Worm (Caenorhabditis elegans) whole organism, early embryonic: ENCODE data around the gene C06G3.3.

ENCODE experiments used
- B0310.2 ChIP-seq: sonication (generic microtip); optimal IDR thresholded peaks from 2 replicates; lab custom pipeline; 2016; ENCODE audit warnings: mild to moderate bottlenecking, missing genetic modification characterization, missing compliant biosample characterization
- F13C5.2 ChIP-seq: sonication (generic microtip); optimal IDR thresholded peaks from 2 replicates; lab custom pipeline; 2017; ENCODE audit warnings: mild to moderate bottlenecking, missing genetic modification characterization, inconsistent platforms, missing compliant biosample characterization
- aly-1 ChIP-seq: sonication (generic microtip); optimal IDR thresholded peaks from 2 replicates; lab custom pipeline; 2016; ENCODE audit warnings: missing genetic modification characterization, missing compliant biosample characterization
- ama-1 ChIP-seq: fragments of 150-350 bp; optimal IDR thresholded peaks from 2 replicates; lab custom pipeline; 2014
- ceh-13 ChIP-seq: fragments of 200-800 bp; sonication (Bioruptor generic); optimal IDR thresholded peaks from 2 replicates; lab custom pipeline; 2018; ENCODE audit warnings: mild to moderate bottlenecking, missing genetic modification characterization, missing compliant biosample characterization
- ceh-36 ChIP-seq: sonication (generic microtip); optimal IDR thresholded peaks from 2 replicates; lab custom pipeline; 2016; ENCODE audit warnings: missing genetic modification characterization, inconsistent platforms, missing compliant biosample characterization
- ets-7 ChIP-seq: sonication (generic microtip); optimal IDR thresholded peaks from 2 replicates; lab custom pipeline; 2016; ENCODE audit warnings: missing genotype, missing genetic modification characterization, missing compliant biosample characterization
- flt-1 ChIP-seq: fragments of 200-800 bp; sonication (Bioruptor generic); IDR thresholded peaks from 2 replicates; pipeline ENCODE4 v1.3.6; 2022; ENCODE audit warnings: missing genetic modification characterization, missing compliant biosample characterization
- hmbx-1 ChIP-seq: sonication (generic microtip); optimal IDR thresholded peaks from 2 replicates; lab custom pipeline; 2016; ENCODE audit warnings: mild to moderate bottlenecking, missing genetic modification characterization, missing compliant biosample characterization
- hmg-4 ChIP-seq: fragments of 200-800 bp; sonication (Bioruptor generic); optimal IDR thresholded peaks from 2 replicates; lab custom pipeline; 2018; ENCODE audit warnings: mild to moderate bottlenecking, missing genetic modification characterization, missing compliant biosample characterization
- hnd-1 ChIP-seq: sonication (generic microtip); optimal IDR thresholded peaks from 2 replicates; lab custom pipeline; 2016; ENCODE audit warnings: missing genetic modification characterization, missing compliant biosample characterization
- pes-1 ChIP-seq: fragments of 200-800 bp; sonication (Bioruptor generic); IDR thresholded peaks from 2 replicates; pipeline ENCODE4 v1.3.6; 2022; ENCODE audit warnings: missing genetic modification reagents, missing genetic modification characterization, missing compliant biosample characterization
- scrt-1 ChIP-seq: fragments of 200-800 bp; sonication (Bioruptor generic); IDR thresholded peaks from 2 replicates; pipeline ENCODE4 v1.3.6; 2022; ENCODE audit warnings: missing genetic modification characterization, missing compliant biosample characterization
- sea-1 ChIP-seq: fragments of 200-800 bp; sonication (Bioruptor generic); conservative IDR thresholded peaks from 2 replicates; pipeline ENCODE4 v1.3.6; 2022; ENCODE audit warnings: missing genetic modification characterization, missing compliant biosample characterization
- tbx-11 ChIP-seq: fragments of 200-800 bp; sonication (Bioruptor generic); IDR thresholded peaks from 2 replicates; pipeline ENCODE4 v1.3.6; 2022; ENCODE audit warnings: missing genetic modification characterization, missing compliant biosample characterization
- tbx-37 ChIP-seq: fragments of 200-800 bp; sonication (Bioruptor generic); conservative IDR thresholded peaks from 2 replicates; pipeline ENCODE4 v1.3.6; 2022; ENCODE audit warnings: missing genetic modification reagents, missing genetic modification characterization, missing compliant biosample characterization
- tra-4 ChIP-seq: sonication (generic microtip); optimal IDR thresholded peaks from 2 replicates; lab custom pipeline; 2017; ENCODE audit warnings: missing genetic modification characterization, missing compliant biosample characterization

The C06G3.3 gene

ce11 chrIV:7032459-7032858 is 3.5 kb upstream of the C06G3.3 start, which contains the start of gene C06G3.8:
TSS of gene C06G3.8 (minus strand) at chrIV:7032559.
- no peak for TF ChIP-seq flt-1
- no peak for TF ChIP-seq F13C5.2 (tag; lab: Kevin White, UChicago)
- TF ChIP-seq aly-1, result no peak
- TF ChIP-seq hnd-1 (tag; lab: Kevin White, UChicago), result no peak
- no peak for TF ChIP-seq tbx-11 (GFP tag; lab: Robert Waterston, UW)
- no peak for TF ChIP-seq ama-1
- no peak for TF ChIP-seq hmg-4
- no peak for TF ChIP-seq ets-7 (tag; lab: Kevin White, UChicago)
- TF ChIP-seq ceh-36 (tag; lab: Kevin White, UChicago), result no peak
- TF ChIP-seq ceh-13 (GFP tag; lab: Kevin White, UChicago), result no peak
- no peak for TF ChIP-seq hmbx-1 (tag; lab: Kevin White, UChicago)
- TF ChIP-seq tbx-37 (GFP tag; lab: Robert Waterston, UW), result no peak
- no peak for TF ChIP-seq B0310.2 (tag; lab: Kevin White, UChicago)
- no peak for TF ChIP-seq scrt-1 (GFP tag; lab: Robert Waterston, UW)
- TF ChIP-seq pes-1 (GFP tag; lab: Robert Waterston, UW), result no peak
- TF ChIP-seq sea-1 (GFP tag; lab: Robert Waterston, UW), result no peak
- TF ChIP-seq tra-4 (tag; lab: Kevin White, UChicago), result no peak

- no peak for TF ChIP-seq pes-1 (GFP tag; lab: Robert Waterston, UW)
- no peak for TF ChIP-seq tbx-11 (GFP tag; lab: Robert Waterston, UW)
- no peak for TF ChIP-seq hmbx-1 (tag; lab: Kevin White, UChicago)
- TF ChIP-seq sea-1 (GFP tag; lab: Robert Waterston, UW), result no peak
- no peak for TF ChIP-seq flt-1
Observed at ce11 chrIV:7036790-7037189, 867 bp downstream of the C06G3.3 start, which contains the start of gene ufl-1. TSS of gene ufl-1 (minus strand) at chrIV:7036859.

ce11 chrIV:7039476-7040261 is 3.7 kb downstream of the C06G3.3 start, which contains the start of the genes cogc-2 and klp-18:
TSS of gene cogc-2 (minus strand) at chrIV:7039580.
TSS of gene klp-18 (plus strand) at chrIV:7040211.
- peak; percentile 38 for TF ChIP-seq aly-1
- peak; percentile 72 for TF ChIP-seq pes-1 (GFP tag; lab: Robert Waterston, UW)
- peak; percentile 89 for TF ChIP-seq F13C5.2 (tag; lab: Kevin White, UChicago)
- TF ChIP-seq tra-4 (tag; lab: Kevin White, UChicago), result no peak
- peak; percentile 23 for TF ChIP-seq ceh-36 (tag; lab: Kevin White, UChicago)
- TF ChIP-seq hmbx-1 (tag; lab: Kevin White, UChicago), result peak; percentile 7
- no peak for TF ChIP-seq B0310.2 (tag; lab: Kevin White, UChicago)
- TF ChIP-seq hmg-4, result peak; percentile 70
- TF ChIP-seq tbx-37 (GFP tag; lab: Robert Waterston, UW), result peak; percentile 56
- TF ChIP-seq hnd-1 (tag; lab: Kevin White, UChicago), result peak; percentile 26
- peak; percentile 50; the same call in 1 of the 2 replicates for TF ChIP-seq tbx-11 (GFP tag; lab: Robert Waterston, UW)
- TF ChIP-seq flt-1, result no peak; the same call in 1 of the 2 replicates
- peak; percentile 17 for TF ChIP-seq ets-7 (tag; lab: Kevin White, UChicago)
- TF ChIP-seq ceh-13 (GFP tag; lab: Kevin White, UChicago), result peak; percentile 2
- TF ChIP-seq sea-1 (GFP tag; lab: Robert Waterston, UW), result no peak; the same call in 1 of the 2 replicates
- TF ChIP-seq ama-1, result no peak
- TF ChIP-seq scrt-1 (GFP tag; lab: Robert Waterston, UW), result peak; percentile 76

ce11 chrIV:7043430-7043829 is 7.5 kb downstream of the C06G3.3 start:
- TF ChIP-seq pes-1 (GFP tag; lab: Robert Waterston, UW) (no peak), hmg-4 (no peak), aly-1 (no peak), ama-1 (no peak), tbx-37 (GFP tag; lab: Robert Waterston, UW) (no peak), scrt-1 (GFP tag; lab: Robert Waterston, UW) (no peak), F13C5.2 (tag; lab: Kevin White, UChicago) (no peak), ets-7 (tag; lab: Kevin White, UChicago) (no peak), hnd-1 (tag; lab: Kevin White, UChicago) (no peak), flt-1 (no peak), sea-1 (GFP tag; lab: Robert Waterston, UW) (no peak), tbx-11 (GFP tag; lab: Robert Waterston, UW) (no peak), ceh-13 (GFP tag; lab: Kevin White, UChicago) (no peak), ceh-36 (tag; lab: Kevin White, UChicago) (no peak), hmbx-1 (tag; lab: Kevin White, UChicago) (no peak), B0310.2 (tag; lab: Kevin White, UChicago) (no peak), tra-4 (tag; lab: Kevin White, UChicago) (no peak)

ce11 chrIV:7044552-7045139 is 8.7 kb downstream of the C06G3.3 start, which contains the start of gene tin-9.1:
TSS of gene tin-9.1 (minus strand) at chrIV:7044602.
- TF ChIP-seq hmbx-1 (tag; lab: Kevin White, UChicago), result no peak
- no peak for TF ChIP-seq hnd-1 (tag; lab: Kevin White, UChicago)
- TF ChIP-seq flt-1, result no peak
- no peak for TF ChIP-seq tbx-11 (GFP tag; lab: Robert Waterston, UW)
- no peak for TF ChIP-seq ama-1
- TF ChIP-seq B0310.2 (tag; lab: Kevin White, UChicago), result no peak
- no peak for TF ChIP-seq scrt-1 (GFP tag; lab: Robert Waterston, UW)

- TF ChIP-seq hmbx-1 (tag; lab: Kevin White, UChicago) (no peak), tra-4 (tag; lab: Kevin White, UChicago) (no peak), flt-1 (no peak), tbx-11 (GFP tag; lab: Robert Waterston, UW) (no peak)
Observed at ce11 chrIV:7045362-7045936, 9.5 kb downstream of the C06G3.3 start.
